Worm (Caenorhabditis elegans) whole organism, late embryonic: Measurements from ENCODE around the gene prmn-1.

Source experiments
- ceh-22 ChIP-seq: sonication (generic microtip); optimal IDR thresholded peaks from 2 replicates; lab custom pipeline; 2017; ENCODE audit warnings: missing biosample characterization, missing genetic modification characterization
- ceh-24 ChIP-seq: sonication (generic microtip); optimal IDR thresholded peaks from 2 replicates; lab custom pipeline; 2016; ENCODE audit warnings: mild to moderate bottlenecking, missing genetic modification characterization, missing compliant biosample characterization
- fkh-10 ChIP-seq: fragments of 150-350 bp; optimal IDR thresholded peaks from 2 replicates; lab custom pipeline; 2014; ENCODE audit warnings: missing biosample characterization, missing genetic modification reagents, missing genetic modification characterization
- hlh-30 ChIP-seq: sonication (generic microtip); optimal IDR thresholded peaks from 2 replicates; lab custom pipeline; 2017; ENCODE audit warnings: antibody characterized with exemption, missing genetic modification characterization, missing compliant biosample characterization; ENCODE audit not compliant: insufficient read depth
- nfya-1 ChIP-seq: sonication (generic microtip); optimal IDR thresholded peaks from 2 replicates; lab custom pipeline; 2017; ENCODE audit warnings: missing genetic modification characterization, mild to moderate bottlenecking, missing compliant biosample characterization, antibody characterized with exemption, moderate library complexity
- nhr-11 ChIP-seq: fragments of 150-350 bp; optimal IDR thresholded peaks from 2 replicates; lab custom pipeline; 2014; ENCODE audit warnings: missing biosample characterization, missing genetic modification characterization
- pag-3 ChIP-seq: sonication (generic microtip); optimal IDR thresholded peaks from 2 replicates; lab custom pipeline; 2016; ENCODE audit warnings: missing compliant biosample characterization, missing genetic modification characterization, borderline replicate concordance
- pha-4 ChIP-seq: fragments of 150-350 bp; optimal IDR thresholded peaks from 2 replicates; lab custom pipeline; 2018; ENCODE audit warnings: missing biosample characterization, missing genetic modification reagents, missing genetic modification characterization

DNA sequence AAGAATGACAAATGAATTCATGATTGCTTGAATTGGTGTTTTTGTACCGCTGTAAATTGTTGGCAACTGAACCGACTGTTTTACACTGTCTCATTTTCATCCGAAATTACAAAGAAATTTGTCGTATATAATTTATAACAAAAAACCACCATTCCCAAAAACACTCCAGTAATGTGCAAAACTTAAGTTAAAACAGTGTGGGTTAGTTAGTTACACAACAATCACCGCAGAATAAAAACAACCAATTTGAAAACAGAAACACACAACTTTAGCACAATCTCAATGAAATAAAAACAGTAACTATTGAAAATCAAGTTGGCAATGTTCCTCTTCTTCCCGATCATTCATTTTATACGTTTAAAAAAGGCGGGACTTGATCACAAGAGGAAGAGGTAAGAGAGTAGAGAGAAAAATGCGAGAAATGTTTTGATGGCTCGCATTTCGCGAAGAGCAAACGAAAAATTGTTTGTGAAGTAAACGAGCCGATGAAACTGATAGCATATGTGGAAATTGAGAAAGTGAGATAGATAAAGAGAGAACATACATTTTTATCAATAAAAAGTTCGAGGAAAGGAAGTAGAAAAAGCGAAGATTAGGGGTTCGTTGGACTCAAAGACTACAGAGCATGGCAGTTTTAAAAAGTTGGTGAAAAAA is 22.9 kb downstream of the prmn-1 start, which contains the start of gene F08B12.4:
- no peak for TF ChIP-seq nfya-1 (tag; lab: Kevin White, UChicago)
- no peak for TF ChIP-seq hlh-30 (tag; lab: Kevin White, UChicago)
- TF ChIP-seq nhr-11 (tag; lab: Kevin White, UChicago) = no peak
- TF ChIP-seq ceh-22 (tag; lab: Kevin White, UChicago) = no peak
- no peak for TF ChIP-seq pha-4 (tag; lab: Kevin White, UChicago)
- no peak for TF ChIP-seq ceh-24 (tag; lab: Kevin White, UChicago)
- no peak for TF ChIP-seq fkh-10
- TF ChIP-seq pag-3 = no peak
